Worm (Caenorhabditis elegans) whole organism, young adult: ENCODE results near the gene C35A5.10.
A peak's percentile ranks its signal among the peaks of the same experiment; 100 is the strongest.
"Not testable (repeated sequence)": the region's sequence is repeated elsewhere in the genome, so short reads cannot be mapped to it uniquely, and the experiment has no call there.

Source experiments
- B0035.1 ChIP-seq: sonication (generic microtip); optimal IDR thresholded peaks from 2 replicates; lab custom pipeline; 2016; ENCODE audit warnings: missing genetic modification characterization, mild to moderate bottlenecking, missing compliant biosample characterization, missing genotype, missing genetic modification reagents
- B0261.1 ChIP-seq: sonication (generic microtip); optimal IDR thresholded peaks from 2 replicates; lab custom pipeline; 2016; ENCODE audit warnings: mild to moderate bottlenecking, missing genetic modification characterization, moderate library complexity, missing compliant biosample characterization
- B0336.3 ChIP-seq: fragments of 200-800 bp; sonication (Bioruptor generic); IDR thresholded peaks from 2 replicates; pipeline ENCODE4 v1.3.6; 2022; ENCODE audit warnings: missing genetic modification characterization, missing compliant biosample characterization
- C17E4.6 ChIP-seq: fragments of 200-800 bp; sonication (Bioruptor generic); IDR thresholded peaks from 2 replicates; pipeline ENCODE4 v1.3.6; 2022; ENCODE audit warnings: missing genetic modification reagents, missing genetic modification characterization, missing compliant biosample characterization
- F37B4.10 ChIP-seq: fragments of 200-800 bp; sonication (Bioruptor generic); IDR thresholded peaks from 2 replicates; pipeline ENCODE4 v1.3.6; 2022; ENCODE audit warnings: missing genetic modification characterization, missing compliant biosample characterization
- F49E8.2 ChIP-seq: sonication (generic microtip); optimal IDR thresholded peaks from 3 replicates; lab custom pipeline; 2017; ENCODE audit warnings: missing genetic modification characterization, mild to moderate bottlenecking, missing compliant biosample characterization, antibody characterized with exemption, moderate library complexity; ENCODE audit not compliant: insufficient read depth
- K11D2.4 ChIP-seq: fragments of 200-800 bp; sonication (Bioruptor generic); IDR thresholded peaks from 2 replicates; pipeline ENCODE4 v1.3.6; 2022; ENCODE audit warnings: missing genetic modification reagents, missing genetic modification characterization, missing compliant biosample characterization
- Y56A3A.18 ChIP-seq: fragments of 200-800 bp; sonication (Bioruptor generic); IDR thresholded peaks from 2 replicates; pipeline ENCODE4 v1.3.6; 2022; ENCODE audit warnings: missing genetic modification reagents, missing genetic modification characterization, missing compliant biosample characterization
- Y67H2A.10 ChIP-seq: fragments of 200-800 bp; sonication (Bioruptor generic); conservative IDR thresholded peaks from 2 replicates; pipeline ENCODE4 v1.3.6; 2022; ENCODE audit warnings: missing genetic modification reagents, missing genetic modification characterization, missing compliant biosample characterization
- athp-1 ChIP-seq: sonication (generic microtip); optimal IDR thresholded peaks from 2 replicates; lab custom pipeline; 2017; ENCODE audit warnings: mild to moderate bottlenecking, missing genetic modification characterization, missing compliant biosample characterization
- attf-5 ChIP-seq: fragments of 200-800 bp; sonication (Bioruptor generic); optimal IDR thresholded peaks from 2 replicates; lab custom pipeline; 2018; ENCODE audit warnings: mild to moderate bottlenecking, missing genetic modification characterization, missing compliant biosample characterization
- attf-6 ChIP-seq: fragments of 200-800 bp; sonication (Bioruptor generic); IDR thresholded peaks from 2 replicates; pipeline ENCODE4 v1.3.6; 2022; ENCODE audit warnings: missing genetic modification reagents, missing genetic modification characterization, missing compliant biosample characterization
- bed-1 ChIP-seq: fragments of 200-800 bp; sonication (Bioruptor generic); IDR thresholded peaks from 2 replicates; pipeline ENCODE4 v1.3.6; 2022; ENCODE audit warnings: missing genetic modification reagents, missing genetic modification characterization, missing compliant biosample characterization
- ceh-27 ChIP-seq: fragments of 200-800 bp; sonication (Bioruptor generic); optimal IDR thresholded peaks from 2 replicates; lab custom pipeline; 2018; ENCODE audit warnings: mild to moderate bottlenecking, missing genetic modification characterization, moderate library complexity, missing compliant biosample characterization
- ceh-79 ChIP-seq: sonication (generic microtip); optimal IDR thresholded peaks from 2 replicates; lab custom pipeline; 2017; ENCODE audit warnings: mild to moderate bottlenecking, missing genetic modification characterization, missing compliant biosample characterization
- ceh-91 ChIP-seq: fragments of 200-800 bp; sonication (Bioruptor generic); IDR thresholded peaks from 2 replicates; pipeline ENCODE4 v1.3.6; 2022; ENCODE audit warnings: missing genetic modification reagents, missing genetic modification characterization, missing compliant biosample characterization
- dpff-1 ChIP-seq: sonication (generic microtip); optimal IDR thresholded peaks from 2 replicates; lab custom pipeline; 2017; ENCODE audit warnings: mild to moderate bottlenecking, missing genetic modification characterization, missing compliant biosample characterization
- fkh-3 ChIP-seq: sonication (generic microtip); optimal IDR thresholded peaks from 2 replicates; lab custom pipeline; 2016; ENCODE audit warnings: mild to moderate bottlenecking, missing genetic modification characterization, missing compliant biosample characterization
- gei-17 ChIP-seq: fragments of 200-800 bp; sonication (Bioruptor generic); optimal IDR thresholded peaks from 2 replicates; lab custom pipeline; 2018; ENCODE audit warnings: mild to moderate bottlenecking, missing genetic modification characterization, missing compliant biosample characterization
- him-1 ChIP-seq: sonication (generic microtip); optimal IDR thresholded peaks from 2 replicates; lab custom pipeline; 2016; ENCODE audit warnings: missing genotype, missing genetic modification reagents, missing genetic modification characterization, missing compliant biosample characterization
- hlh-26 ChIP-seq: fragments of 200-800 bp; sonication (Bioruptor generic); conservative IDR thresholded peaks from 2 replicates; pipeline ENCODE4 v1.3.6; 2022; ENCODE audit warnings: missing genetic modification reagents, missing genetic modification characterization, missing compliant biosample characterization
- hmg-1.2 ChIP-seq: fragments of 200-800 bp; sonication (Bioruptor generic); IDR thresholded peaks from 2 replicates; pipeline ENCODE4 v1.3.6; 2022; ENCODE audit warnings: missing genetic modification reagents, missing genetic modification characterization, missing compliant biosample characterization
- let-607 ChIP-seq, 2 experiments: fragments of 200-800 bp in 1 of 2; sonication (Bioruptor generic) in 1 of 2; sonication (generic microtip) in 1 of 2; optimal IDR thresholded peaks; 2 replicates each; lab custom pipeline; 2016 to 2018; ENCODE audit warnings: mild to moderate bottlenecking in 2 of 2, missing compliant biosample characterization in 2 of 2, missing genetic modification characterization in 2 of 2, moderate library complexity in 2 of 2, missing genotype in 1 of 2
- mxl-1 ChIP-seq: sonication (generic microtip); optimal IDR thresholded peaks from 2 replicates; lab custom pipeline; 2016; ENCODE audit warnings: missing genetic modification characterization, missing compliant biosample characterization
- nhr-27 ChIP-seq: fragments of 200-800 bp; sonication (Bioruptor generic); optimal IDR thresholded peaks from 2 replicates; lab custom pipeline; 2018; ENCODE audit warnings: mild to moderate bottlenecking, missing genetic modification characterization, moderate library complexity, missing compliant biosample characterization
- pbrm-1 ChIP-seq: fragments of 200-800 bp; sonication (Bioruptor generic); IDR thresholded peaks from 2 replicates; pipeline ENCODE4 v1.3.6; 2022; ENCODE audit warnings: missing genetic modification reagents, missing genetic modification characterization, missing compliant biosample characterization
- rcor-1 ChIP-seq: fragments of 200-800 bp; sonication (Bioruptor generic); IDR thresholded peaks from 2 replicates; pipeline ENCODE4 v1.3.6; 2022; ENCODE audit warnings: missing genetic modification reagents, missing genetic modification characterization, missing compliant biosample characterization
- snpc-1.1 ChIP-seq: sonication (generic microtip); optimal IDR thresholded peaks from 2 replicates; lab custom pipeline; 2017; ENCODE audit warnings: missing genetic modification characterization, mild to moderate bottlenecking, missing compliant biosample characterization, antibody characterized with exemption, moderate library complexity, missing genotype, missing genetic modification reagents; ENCODE audit not compliant: insufficient read depth
- snpc-4 ChIP-seq, 5 experiments: fragments of 150-350 bp in 1 of 5; sonication (generic microtip) in 4 of 5; optimal IDR thresholded peaks; 2 replicates each; lab custom pipeline; 2014 to 2018; ENCODE audit warnings: missing genetic modification characterization in 5 of 5, missing biosample characterization in 3 of 5, antibody characterized with exemption in 2 of 5, mild to moderate bottlenecking in 2 of 5, missing compliant biosample characterization in 2 of 5, missing genotype in 2 of 5, moderate library complexity in 2 of 5, missing genetic modification reagents in 1 of 5
- tlf-1 ChIP-seq: fragments of 200-800 bp; sonication (Bioruptor generic); optimal IDR thresholded peaks from 2 replicates; lab custom pipeline; 2018; ENCODE audit warnings: mild to moderate bottlenecking, missing genetic modification characterization, missing compliant biosample characterization
- unc-130 ChIP-seq: sonication (generic microtip); optimal IDR thresholded peaks from 2 replicates; lab custom pipeline; 2016; ENCODE audit warnings: missing genetic modification reagents, missing genetic modification characterization, missing compliant biosample characterization
- xnd-1 ChIP-seq: sonication (generic microtip); optimal IDR thresholded peaks from 2 replicates; lab custom pipeline; 2016; ENCODE audit warnings: missing genotype, missing genetic modification reagents, missing genetic modification characterization, missing compliant biosample characterization
- ztf-22 ChIP-seq: fragments of 200-800 bp; sonication (Bioruptor generic); optimal IDR thresholded peaks from 2 replicates; lab custom pipeline; 2018; ENCODE audit warnings: mild to moderate bottlenecking, missing genetic modification characterization, moderate library complexity, missing compliant biosample characterization
- ztf-26 ChIP-seq: sonication (generic microtip); optimal IDR thresholded peaks from 2 replicates; lab custom pipeline; 2017; ENCODE audit warnings: missing genetic modification characterization, missing compliant biosample characterization

The C35A5.10 gene

DNA sequence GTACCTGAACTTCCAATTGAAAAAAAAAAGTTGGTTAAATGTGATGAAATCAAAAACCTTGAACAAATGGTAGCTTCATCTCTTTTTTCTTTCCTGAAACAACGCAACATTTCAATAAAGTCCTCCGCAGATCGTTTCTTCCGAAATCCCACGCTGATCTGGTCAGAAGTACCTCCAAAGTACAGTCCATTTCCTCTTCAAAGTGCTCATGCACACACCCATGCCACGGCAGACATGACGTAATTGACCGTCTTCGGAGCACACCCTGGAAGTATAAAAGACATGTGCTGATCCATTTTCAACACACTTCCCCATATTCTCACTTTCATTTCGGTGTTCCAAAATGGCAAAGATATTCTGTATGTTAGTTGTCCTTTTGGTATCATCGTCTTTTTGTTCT lies at the start of gene C35A5.10:
Gene C35A5.10 (plus strand): TSS at position 301 of the 400 bp plus-strand sequence.
- TF ChIP-seq ceh-91: no peak
- TF ChIP-seq gei-17 (GFP tag; lab: Kevin White, UChicago): no peak
- no peak for TF ChIP-seq tlf-1
- TF ChIP-seq Y67H2A.10 (GFP tag; lab: Robert Waterston, UW): no peak
- TF ChIP-seq bed-1 (GFP tag; lab: Robert Waterston, UW): no peak
- TF ChIP-seq attf-5 (GFP tag; lab: Kevin White, UChicago): no peak
- TF ChIP-seq let-607 (tag; optimal IDR thresholded peaks at IDR 0.05; lab: Kevin White, UChicago): no peak
- TF ChIP-seq ztf-26: no peak
- TF ChIP-seq him-1 (tag; lab: Kevin White, UChicago): no peak
- TF ChIP-seq rcor-1 (GFP tag; lab: Robert Waterston, UW): no peak
- TF ChIP-seq F49E8.2 (tag; lab: Kevin White, UChicago): no peak
- no peak for TF ChIP-seq athp-1
- TF ChIP-seq ceh-27 (GFP tag; lab: Kevin White, UChicago): no peak
- TF ChIP-seq dpff-1 (tag; lab: Kevin White, UChicago): no peak

DNA sequence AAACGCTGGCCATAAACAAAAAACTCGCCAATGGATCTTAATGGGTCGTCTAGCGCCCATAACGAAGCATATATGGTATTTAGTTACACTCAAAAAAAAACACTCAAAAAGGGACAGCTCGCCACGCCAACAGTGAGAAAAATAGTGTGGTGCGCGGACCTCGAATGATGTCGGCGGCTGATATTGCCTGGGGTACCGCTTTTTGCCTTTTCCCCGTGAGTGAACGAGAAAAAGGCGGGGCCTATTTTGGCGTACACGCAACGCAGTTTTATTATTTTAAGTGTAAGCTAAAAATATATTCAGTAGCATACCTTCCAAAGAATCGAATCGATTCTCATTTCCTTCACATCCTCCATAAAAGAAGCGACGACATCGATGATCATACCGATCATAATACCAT lies 47.2 kb upstream of the C35A5.10 start:
- peak; percentile 69 for TF ChIP-seq hmg-1.2 (GFP tag; lab: Robert Waterston, UW)
- peak; percentile 62 for TF ChIP-seq snpc-1.1 (tag; lab: Kevin White, UChicago)
- TF ChIP-seq pbrm-1 (GFP tag; lab: Robert Waterston, UW): peak; percentile 47; the same call in 1 of the 2 replicates
- peak; percentile 76; the same call in 1 of the 2 replicates for TF ChIP-seq attf-6 (GFP tag; lab: Robert Waterston, UW)
- not testable (repeated sequence) for TF ChIP-seq snpc-4 (GFP tag; optimal IDR thresholded peaks at IDR 0.05; lab: Kevin White, UChicago)
- TF ChIP-seq snpc-4 (tag; optimal IDR thresholded peaks at IDR 0.05; lab: Kevin White, UChicago): peak in 3 of 4 experiments; percentile 45 to 85 (median 72)

DNA sequence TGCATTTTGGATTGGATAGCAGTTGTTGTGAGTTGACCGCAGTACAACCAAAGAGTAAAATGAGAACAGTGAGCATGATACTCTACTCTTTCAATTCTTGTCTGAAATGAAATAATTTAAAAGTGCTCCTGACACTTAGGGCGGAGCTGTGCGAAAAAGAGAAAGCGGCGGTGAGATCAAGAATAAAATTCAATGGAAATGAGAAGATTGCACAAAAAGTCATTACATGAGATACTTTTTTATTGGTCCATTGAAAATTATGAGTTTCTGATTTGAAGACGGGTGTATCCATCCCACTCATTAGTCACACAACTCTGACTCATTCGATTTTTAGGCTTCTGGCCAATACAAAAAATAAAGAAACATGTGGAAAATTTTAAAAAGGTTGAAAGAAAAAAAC lies 46.7 kb upstream of the C35A5.10 start, which contains the start of gene F22E12.1:
Gene F22E12.1 (minus strand): TSS at position 101 of the 400 bp plus-strand sequence.
- TF ChIP-seq nhr-27 (tag; lab: Kevin White, UChicago) (no peak), hlh-26 (no peak), attf-6 (GFP tag; lab: Robert Waterston, UW) (no peak), C17E4.6 (no peak), B0261.1 (no peak)

DNA sequence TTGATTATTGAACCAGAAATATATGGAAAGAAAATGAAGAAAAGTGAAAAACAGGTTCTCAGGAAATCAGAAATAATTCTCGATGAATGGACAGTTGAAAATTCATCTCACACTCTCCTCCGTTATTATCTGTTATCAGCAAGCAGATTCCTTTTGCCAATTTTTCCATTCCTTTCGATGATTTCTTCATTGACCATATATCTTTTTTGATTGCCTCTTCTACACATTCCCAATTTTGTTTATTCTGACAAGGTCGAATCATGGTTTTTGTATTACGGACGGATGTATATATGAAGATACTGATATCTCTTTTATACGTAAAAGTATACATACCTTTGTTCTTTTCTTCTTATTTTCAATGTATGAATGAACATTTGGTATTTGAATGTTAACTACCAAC lies 43.3 kb upstream of the C35A5.10 start:
- TF ChIP-seq fkh-3 (tag; lab: Kevin White, UChicago) (no peak), tlf-1 (no peak), B0336.3 (no peak), him-1 (tag; lab: Kevin White, UChicago) (no peak), bed-1 (GFP tag; lab: Robert Waterston, UW) (no peak), ceh-79 (tag; lab: Kevin White, UChicago) (no peak), B0035.1 (tag; lab: Kevin White, UChicago) (no peak), unc-130 (no peak), snpc-4 (GFP tag; optimal IDR thresholded peaks at IDR 0.05; lab: Kevin White, UChicago) (no peak), snpc-4 (tag; optimal IDR thresholded peaks at IDR 0.05; lab: Kevin White, UChicago) (no peak), rcor-1 (GFP tag; lab: Robert Waterston, UW) (no peak), mxl-1 (tag; lab: Kevin White, UChicago) (no peak), K11D2.4 (GFP tag; lab: Robert Waterston, UW) (no peak), ztf-22 (GFP tag; lab: Kevin White, UChicago) (no peak), attf-5 (GFP tag; lab: Kevin White, UChicago) (no peak), xnd-1 (tag; lab: Kevin White, UChicago) (no peak), Y56A3A.18 (GFP tag; lab: Robert Waterston, UW) (no peak), F37B4.10 (GFP tag; lab: Robert Waterston, UW) (no peak)
- TF ChIP-seq, all 124 proteins: peak for 0
